Worm (Caenorhabditis elegans) whole organism, mixed stage, embryonic: ENCODE results near the gene enu-3.6.
A peak's percentile ranks its signal among the peaks of the same experiment; 100 is the strongest.

ENCODE experiments used
- M03D4.4 ChIP-seq: sonication (generic microtip); optimal IDR thresholded peaks from 2 replicates; lab custom pipeline; 2017; ENCODE audit warnings: mild to moderate bottlenecking, missing genetic modification characterization, missing compliant biosample characterization
- bed-3 ChIP-seq: fragments of 200-800 bp; sonication (Bioruptor generic); optimal IDR thresholded peaks from 3 replicates; lab custom pipeline; 2018; ENCODE audit warnings: mild to moderate bottlenecking, missing genetic modification characterization, moderate library complexity, missing compliant biosample characterization
- blmp-1 ChIP-seq: fragments of 150-350 bp; optimal IDR thresholded peaks from 2 replicates; lab custom pipeline; 2014; ENCODE audit warnings: missing biosample characterization, missing genetic modification characterization
- ceh-39 ChIP-seq: fragments of 150-350 bp; optimal IDR thresholded peaks from 2 replicates; lab custom pipeline; 2014; ENCODE audit warnings: missing biosample characterization, missing genetic modification characterization
- ceh-43 ChIP-seq: fragments of 200-800 bp; sonication (Bioruptor generic); optimal IDR thresholded peaks from 2 replicates; lab custom pipeline; 2018; ENCODE audit warnings: mild to moderate bottlenecking, missing genetic modification characterization, moderate library complexity, missing compliant biosample characterization
- ceh-83 ChIP-seq: fragments of 200-800 bp; sonication (Bioruptor generic); optimal IDR thresholded peaks from 2 replicates; lab custom pipeline; 2018; ENCODE audit warnings: mild to moderate bottlenecking, missing genetic modification characterization, missing compliant biosample characterization
- ces-1 ChIP-seq: fragments of 150-350 bp; optimal IDR thresholded peaks from 2 replicates; lab custom pipeline; 2014; ENCODE audit warnings: missing biosample characterization, missing genetic modification reagents, missing genetic modification characterization
- cnd-1 ChIP-seq: fragments of 200-800 bp; sonication (Bioruptor generic); optimal IDR thresholded peaks from 2 replicates; lab custom pipeline; 2018; ENCODE audit warnings: mild to moderate bottlenecking, missing genetic modification characterization, missing compliant biosample characterization
- drap-1 ChIP-seq: fragments of 200-800 bp; sonication (Bioruptor generic); optimal IDR thresholded peaks from 3 replicates; lab custom pipeline; 2018; ENCODE audit warnings: mild to moderate bottlenecking, missing genetic modification characterization, missing compliant biosample characterization
- elt-1 ChIP-seq: sonication (generic microtip); optimal IDR thresholded peaks from 2 replicates; lab custom pipeline; 2017; ENCODE audit warnings: missing genetic modification characterization, mild to moderate bottlenecking, missing compliant biosample characterization, antibody characterized with exemption, moderate library complexity, borderline replicate concordance; ENCODE audit not compliant: insufficient read depth
- elt-3 ChIP-seq: fragments of 150-350 bp; optimal IDR thresholded peaks from 2 replicates; lab custom pipeline; 2014; ENCODE audit warnings: missing biosample characterization, missing genetic modification characterization
- flh-1 ChIP-seq: fragments of 200-800 bp; sonication (Bioruptor generic); optimal IDR thresholded peaks from 2 replicates; lab custom pipeline; 2018; ENCODE audit warnings: mild to moderate bottlenecking, missing genetic modification characterization, moderate library complexity, missing compliant biosample characterization
- ham-2 ChIP-seq: fragments of 200-800 bp; sonication (Bioruptor generic); optimal IDR thresholded peaks from 2 replicates; lab custom pipeline; 2018; ENCODE audit warnings: mild to moderate bottlenecking, missing genetic modification characterization, missing compliant biosample characterization
- hlh-1 ChIP-seq: fragments of 150-350 bp; optimal IDR thresholded peaks from 2 replicates; lab custom pipeline; 2014; ENCODE audit warnings: missing biosample characterization, missing genetic modification reagents, missing genetic modification characterization
- lin-13 ChIP-seq: fragments of 150-350 bp; optimal IDR thresholded peaks from 2 replicates; lab custom pipeline; 2014; ENCODE audit warnings: missing biosample characterization, missing genetic modification characterization
- lin-32 ChIP-seq: fragments of 200-800 bp; sonication (Bioruptor generic); optimal IDR thresholded peaks from 2 replicates; lab custom pipeline; 2018; ENCODE audit warnings: mild to moderate bottlenecking, missing genetic modification characterization, missing compliant biosample characterization
- lsy-2 ChIP-seq: fragments of 150-350 bp; optimal IDR thresholded peaks from 2 replicates; lab custom pipeline; 2014; ENCODE audit warnings: missing biosample characterization, missing genetic modification characterization
- mab-5 ChIP-seq: fragments of 150-350 bp; optimal IDR thresholded peaks from 2 replicates; lab custom pipeline; 2014; ENCODE audit warnings: missing biosample characterization, missing genetic modification characterization
- mep-1 ChIP-seq: fragments of 150-350 bp; optimal IDR thresholded peaks from 2 replicates; lab custom pipeline; 2017; ENCODE audit warnings: missing biosample characterization, missing genetic modification reagents, missing genetic modification characterization, inconsistent platforms
- mls-2 ChIP-seq: sonication (generic microtip); optimal IDR thresholded peaks from 2 replicates; lab custom pipeline; 2016; ENCODE audit warnings: mild to moderate bottlenecking, missing genetic modification characterization, moderate library complexity, missing compliant biosample characterization
- nhr-12 ChIP-seq: fragments of 150-350 bp; optimal IDR thresholded peaks from 2 replicates; lab custom pipeline; 2014; ENCODE audit warnings: missing biosample characterization, missing genetic modification characterization
- nhr-2 ChIP-seq: fragments of 150-350 bp; optimal IDR thresholded peaks from 2 replicates; lab custom pipeline; 2014; ENCODE audit warnings: missing biosample characterization, missing genetic modification characterization
- nhr-237 ChIP-seq: fragments of 150-350 bp; optimal IDR thresholded peaks from 2 replicates; lab custom pipeline; 2014; ENCODE audit warnings: missing biosample characterization, missing genetic modification characterization
- nhr-28 ChIP-seq: fragments of 150-350 bp; optimal IDR thresholded peaks from 2 replicates; lab custom pipeline; 2014; ENCODE audit warnings: missing biosample characterization, missing genetic modification characterization
- nhr-76 ChIP-seq: sonication (generic microtip); optimal IDR thresholded peaks from 2 replicates; lab custom pipeline; 2017; ENCODE audit warnings: missing biosample characterization, missing genetic modification characterization
- pha-4 ChIP-seq: fragments of 150-350 bp; optimal IDR thresholded peaks from 2 replicates; lab custom pipeline; 2018; ENCODE audit warnings: missing biosample characterization, missing genetic modification reagents, missing genetic modification characterization
- sem-2 ChIP-seq: fragments of 200-800 bp; sonication (Bioruptor generic); optimal IDR thresholded peaks from 2 replicates; lab custom pipeline; 2018; ENCODE audit warnings: mild to moderate bottlenecking, missing genetic modification characterization, missing compliant biosample characterization
- snpc-4 ChIP-seq: fragments of 150-350 bp; optimal IDR thresholded peaks from 2 replicates; lab custom pipeline; 2014; ENCODE audit warnings: missing biosample characterization, missing genetic modification characterization
- sptf-1 ChIP-seq: sonication (generic microtip); optimal IDR thresholded peaks from 2 replicates; lab custom pipeline; 2017; ENCODE audit warnings: mild to moderate bottlenecking, missing genetic modification characterization, moderate library complexity, missing compliant biosample characterization
- tbx-8 ChIP-seq: fragments of 200-800 bp; sonication (Bioruptor generic); optimal IDR thresholded peaks from 2 replicates; lab custom pipeline; 2018; ENCODE audit warnings: mild to moderate bottlenecking, missing genetic modification characterization, moderate library complexity, missing compliant biosample characterization
- unc-120 ChIP-seq: sonication (generic microtip); optimal IDR thresholded peaks from 2 replicates; lab custom pipeline; 2017; ENCODE audit warnings: missing genetic modification characterization, missing compliant biosample characterization; ENCODE audit not compliant: poor library complexity, severe bottlenecking
- unc-39 ChIP-seq: fragments of 150-350 bp; optimal IDR thresholded peaks from 2 replicates; lab custom pipeline; 2014; ENCODE audit warnings: missing biosample characterization, missing genetic modification characterization
- unc-62 ChIP-seq: fragments of 150-350 bp; optimal IDR thresholded peaks from 2 replicates; lab custom pipeline; 2014; ENCODE audit warnings: missing biosample characterization, missing genetic modification reagents, missing genetic modification characterization
- zip-8 ChIP-seq: fragments of 150-350 bp; optimal IDR thresholded peaks from 2 replicates; lab custom pipeline; 2014; ENCODE audit warnings: missing biosample characterization, missing genetic modification characterization
- ztf-11 ChIP-seq: fragments of 150-350 bp; optimal IDR thresholded peaks from 2 replicates; lab custom pipeline; 2014; ENCODE audit warnings: missing biosample characterization, missing genetic modification characterization

enu-3.6 gene

DNA sequence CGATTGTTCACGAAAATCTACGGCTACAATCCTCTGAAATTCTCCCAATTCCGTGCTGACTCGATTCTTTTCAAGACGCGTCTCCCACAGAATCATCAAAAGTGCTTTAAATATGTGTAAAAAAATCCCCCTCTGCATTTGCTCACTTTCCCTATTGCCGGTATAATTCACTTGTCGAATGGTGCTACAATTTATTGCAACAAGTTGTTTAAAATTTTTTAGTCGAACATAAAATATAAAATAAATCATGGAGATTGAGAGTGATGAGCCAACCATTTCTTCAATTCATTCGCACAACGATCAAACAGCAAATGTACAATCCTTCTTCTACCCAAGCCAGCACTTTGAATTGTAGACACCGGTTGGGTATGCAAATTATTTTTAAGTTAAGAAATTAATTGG lies 3.8 kb upstream of the enu-3.6 start:
- TF ChIP-seq ceh-83 (GFP tag; lab: Kevin White, UChicago) (no peak), ztf-11 (tag; lab: Kevin White, UChicago) (no peak), elt-3 (tag; lab: Kevin White, UChicago) (no peak), unc-62 (GFP tag; lab: Kevin White, UChicago) (no peak), sem-2 (GFP tag; lab: Kevin White, UChicago) (no peak), tbx-8 (GFP tag; lab: Kevin White, UChicago) (no peak), nhr-2 (tag; lab: Kevin White, UChicago) (no peak), sptf-1 (tag; lab: Kevin White, UChicago) (no peak), hlh-1 (tag; lab: Kevin White, UChicago) (no peak), bed-3 (GFP tag; lab: Kevin White, UChicago) (no peak), drap-1 (GFP tag; lab: Kevin White, UChicago) (no peak), nhr-76 (tag; lab: Kevin White, UChicago) (no peak), snpc-4 (tag; lab: Kevin White, UChicago) (no peak), mep-1 (tag; lab: Kevin White, UChicago) (no peak), pha-4 (tag; lab: Kevin White, UChicago) (no peak)

DNA sequence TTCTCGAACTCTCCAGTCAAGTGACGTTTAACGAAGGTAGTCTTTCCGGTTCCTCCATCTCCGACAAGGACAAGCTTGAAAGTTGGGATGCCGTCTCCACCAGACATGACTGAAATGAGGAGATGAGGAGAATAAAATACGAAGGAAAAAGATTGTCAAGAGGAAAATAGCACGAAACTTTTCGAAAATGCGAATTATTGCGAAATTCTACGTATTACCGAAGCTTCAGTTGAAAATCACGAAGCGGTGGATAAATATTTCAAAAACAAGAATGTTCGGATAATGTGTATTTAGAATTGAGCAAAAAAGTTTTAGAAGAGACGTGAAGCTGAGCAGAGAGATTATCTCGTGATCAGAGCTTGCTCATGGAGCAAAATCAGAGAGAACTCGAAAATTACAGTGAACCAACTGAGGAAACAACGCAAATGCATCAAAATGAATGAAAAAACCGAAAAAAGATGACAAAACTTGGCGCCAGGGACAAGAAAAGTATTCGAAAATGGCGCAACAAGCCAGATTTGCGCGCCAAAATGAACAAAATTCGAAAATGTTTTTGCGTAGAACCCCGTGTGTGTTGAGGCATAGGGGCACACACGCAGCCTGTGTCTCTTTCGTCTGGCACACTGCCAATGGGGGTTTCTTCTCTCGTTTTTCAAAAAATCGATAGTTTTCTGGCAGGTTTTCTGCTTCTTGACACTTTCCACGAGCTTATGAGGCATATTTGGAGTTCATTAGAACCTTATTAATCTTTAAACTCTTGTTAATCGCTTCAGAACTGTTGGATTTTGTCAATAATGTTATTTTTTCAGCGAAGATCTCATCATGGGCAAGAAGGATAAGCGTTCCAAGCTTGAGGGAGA lies 2.4 kb upstream of the enu-3.6 start, which contains the start of the genes ran-1 and dkc-1:
TSS of gene ran-1 (minus strand) at position 109 of the 860 bp plus-strand sequence.
TSS of gene dkc-1 (plus strand) at position 810 of the 860 bp plus-strand sequence.
- TF ChIP-seq lsy-2 (tag; lab: Kevin White, UChicago) (peak; percentile 55), zip-8 (no peak), drap-1 (GFP tag; lab: Kevin White, UChicago) (no peak), flh-1 (no peak), blmp-1 (no peak), bed-3 (GFP tag; lab: Kevin White, UChicago) (no peak), nhr-237 (tag; lab: Kevin White, UChicago) (peak; percentile 45), mls-2 (tag; lab: Kevin White, UChicago) (no peak), nhr-2 (tag; lab: Kevin White, UChicago) (no peak), mab-5 (no peak), tbx-8 (GFP tag; lab: Kevin White, UChicago) (no peak), ceh-83 (GFP tag; lab: Kevin White, UChicago) (peak; percentile 13), lin-13 (tag; lab: Kevin White, UChicago) (peak; percentile 32), unc-39 (tag; lab: Kevin White, UChicago) (no peak), ces-1 (GFP tag; lab: Kevin White, UChicago) (peak; percentile 23), sem-2 (GFP tag; lab: Kevin White, UChicago) (no peak), M03D4.4 (tag; lab: Kevin White, UChicago) (peak; percentile 10), ztf-11 (tag; lab: Kevin White, UChicago) (no peak), nhr-76 (tag; lab: Kevin White, UChicago) (no peak), hlh-1 (tag; lab: Kevin White, UChicago) (no peak), elt-1 (no peak), pha-4 (tag; lab: Kevin White, UChicago) (peak; percentile 64), sptf-1 (tag; lab: Kevin White, UChicago) (peak; percentile 56), lin-32 (GFP tag; lab: Kevin White, UChicago) (no peak), elt-3 (tag; lab: Kevin White, UChicago) (no peak), ceh-39 (tag; lab: Kevin White, UChicago) (peak; percentile 80), snpc-4 (tag; lab: Kevin White, UChicago) (no peak), ceh-43 (GFP tag; lab: Kevin White, UChicago) (no peak), nhr-12 (tag; lab: Kevin White, UChicago) (no peak), mep-1 (tag; lab: Kevin White, UChicago) (peak; percentile 96), nhr-28 (no peak), ham-2 (GFP tag; lab: Kevin White, UChicago) (no peak), unc-120 (tag; lab: Kevin White, UChicago) (peak; percentile 64), unc-62 (GFP tag; lab: Kevin White, UChicago) (no peak), cnd-1 (tag; lab: Kevin White, UChicago) (no peak)
- TF ChIP-seq, all 35 proteins: peak for 11
